Worm (Caenorhabditis elegans) whole organism, early embryonic: ENCODE measurements around the gene str-145.

Source experiments
- F13C5.2 ChIP-seq: sonication (generic microtip); optimal IDR thresholded peaks from 2 replicates; lab custom pipeline; 2017; ENCODE audit warnings: mild to moderate bottlenecking, missing genetic modification characterization, inconsistent platforms, missing compliant biosample characterization
- ama-1 ChIP-seq: fragments of 150-350 bp; optimal IDR thresholded peaks from 2 replicates; lab custom pipeline; 2014
- ceh-13 ChIP-seq: fragments of 200-800 bp; sonication (Bioruptor generic); optimal IDR thresholded peaks from 2 replicates; lab custom pipeline; 2018; ENCODE audit warnings: mild to moderate bottlenecking, missing genetic modification characterization, missing compliant biosample characterization
- ceh-36 ChIP-seq: sonication (generic microtip); optimal IDR thresholded peaks from 2 replicates; lab custom pipeline; 2016; ENCODE audit warnings: missing genetic modification characterization, inconsistent platforms, missing compliant biosample characterization
- hmg-4 ChIP-seq: fragments of 200-800 bp; sonication (Bioruptor generic); optimal IDR thresholded peaks from 2 replicates; lab custom pipeline; 2018; ENCODE audit warnings: mild to moderate bottlenecking, missing genetic modification characterization, missing compliant biosample characterization
- scrt-1 ChIP-seq: fragments of 200-800 bp; sonication (Bioruptor generic); IDR thresholded peaks from 2 replicates; pipeline ENCODE4 v1.3.6; 2022; ENCODE audit warnings: missing genetic modification characterization, missing compliant biosample characterization

- TF ChIP-seq ama-1 (lab: Kevin White, UChicago) (no peak), ceh-36 (tag; lab: Kevin White, UChicago) (no peak), ceh-13 (GFP tag; lab: Kevin White, UChicago) (no peak), F13C5.2 (tag; lab: Kevin White, UChicago) (no peak), scrt-1 (no peak), hmg-4 (GFP tag; lab: Kevin White, UChicago) (no peak)
Observed at ce11 chrV:8131628-8132027, 33.5 kb upstream of the str-145 start.
